Fruit fly (Drosophila melanogaster): ENCODE data around the gene Sfxn1-3.

Sfxn1-3 gene

DNA sequence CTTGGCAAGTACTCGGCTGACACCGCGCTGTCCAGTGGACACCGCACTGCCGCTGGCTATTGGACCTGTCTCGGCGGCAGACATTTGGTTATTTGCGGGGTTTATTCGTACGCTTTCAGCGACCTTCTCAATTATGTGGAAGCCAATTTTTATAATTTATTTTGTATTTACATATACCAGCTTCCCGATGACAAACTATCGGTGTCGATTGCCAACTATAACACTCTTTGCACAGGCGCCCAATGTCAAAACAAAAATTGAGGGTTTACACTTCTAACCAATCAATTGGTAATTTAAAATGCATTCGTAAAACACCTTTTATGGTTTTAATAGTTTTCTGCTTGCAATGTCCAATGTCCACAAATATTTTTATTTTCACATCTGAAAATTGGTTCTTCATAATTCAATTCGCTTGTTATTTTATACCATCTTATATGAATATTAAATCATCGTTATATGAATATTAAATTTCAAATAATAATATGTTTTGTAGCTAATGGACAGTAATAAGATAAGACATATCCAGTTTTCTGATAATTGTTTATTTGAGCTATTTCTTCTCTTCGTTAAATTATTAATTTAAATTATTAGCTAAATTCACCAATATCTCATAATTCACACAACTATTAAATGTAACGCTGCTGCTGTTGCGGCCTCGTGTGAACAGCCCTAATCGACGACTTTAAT is 21.6 kb downstream of the Sfxn1-3 start (continued):
- TF ChIP-seq CG2678 (tag; optimal IDR thresholded peaks at IDR 0.05): peak; percentile 21
- TF ChIP-seq peb (GFP tag; IDR thresholded peaks at IDR 0.05): no peak
- TF ChIP-seq cas (GFP tag; IDR thresholded peaks at IDR 0.05): no peak
- TF ChIP-seq CG18599 (GFP tag; optimal IDR thresholded peaks at IDR 0.05): no peak
- TF ChIP-seq hth (optimal IDR thresholded peaks at IDR 0.05): no peak
- peak; percentile 18 for TF ChIP-seq ind (GFP tag; optimal IDR thresholded peaks at IDR 0.05)
- TF ChIP-seq CG33557 (GFP tag; optimal IDR thresholded peaks at IDR 0.05): no peak
- TF ChIP-seq zfh1 (GFP tag; IDR thresholded peaks at IDR 0.05): no peak
- no peak for TF ChIP-seq Ravus (GFP tag; IDR thresholded peaks at IDR 0.05)
- no peak for TF ChIP-seq nom (GFP tag; optimal IDR thresholded peaks at IDR 0.05)
- TF ChIP-seq CG34224 (GFP tag; IDR thresholded peaks at IDR 0.05; ENCODE audit: partially characterized antibody): peak; percentile 10; the same call in 1 of the 3 replicates

DNA sequence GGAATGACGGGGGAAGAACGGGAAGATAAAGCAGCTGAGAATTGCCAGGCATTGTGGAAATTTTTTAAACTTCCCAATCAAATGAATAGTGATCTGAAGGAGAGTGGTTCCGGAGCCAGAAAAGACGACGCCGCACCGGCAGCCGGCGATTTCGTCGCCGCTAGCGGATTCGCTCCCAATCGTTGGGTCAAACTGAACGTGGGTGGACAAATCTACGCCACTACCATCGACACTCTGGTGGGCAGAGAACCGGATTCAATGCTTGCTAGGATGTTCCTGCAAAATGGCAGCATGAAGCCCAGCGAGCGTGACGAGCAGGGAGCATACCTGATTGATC is 22.1 kb downstream of the Sfxn1-3 start, which contains the start of gene CG14647:
CG14647 (plus strand) TSS at position 14 of the 337 bp plus-strand sequence.
- TF ChIP-seq pum (GFP tag; optimal IDR thresholded peaks at IDR 0.05) (no peak), ara (GFP tag; IDR thresholded peaks at IDR 0.05) (no peak), Dref (GFP tag; IDR thresholded peaks at IDR 0.05) (peak; percentile 35), CG9609 (GFP tag; optimal IDR thresholded peaks at IDR 0.05) (no peak), CG9797 (GFP tag; optimal IDR thresholded peaks at IDR 0.05) (no peak), Lhr (GFP tag; optimal IDR thresholded peaks at IDR 0.05) (no peak), CG30403 (GFP tag; optimal IDR thresholded peaks at IDR 0.05) (no peak), CG1233 (GFP tag; optimal IDR thresholded peaks at IDR 0.05) (no peak), CG17361 (GFP tag; IDR thresholded peaks at IDR 0.05) (no peak), Spps (tag; optimal IDR thresholded peaks at IDR 0.05) (no peak), CG5180 (GFP tag; optimal IDR thresholded peaks at IDR 0.05) (no peak), wdn (GFP tag; IDR thresholded peaks at IDR 0.05) (no peak), crp (GFP tag; optimal IDR thresholded peaks at IDR 0.05) (peak in 1 of 2 experiments; percentile 24), trh (GFP tag; optimal IDR thresholded peaks at IDR 0.05) (no peak), gsb (GFP tag; IDR thresholded peaks at IDR 0.05) (no peak), CG3281 (GFP tag; optimal IDR thresholded peaks at IDR 0.05) (no peak), CG17802 (tag; optimal IDR thresholded peaks at IDR 0.05) (no peak), D19B (GFP tag; optimal IDR thresholded peaks at IDR 0.05) (no peak), CG7928 (GFP tag; optimal IDR thresholded peaks at IDR 0.05) (no peak), gro (GFP tag; optimal IDR thresholded peaks at IDR 0.05) (no peak), Med (GFP tag) (peak; percentile 61), nom (GFP tag; optimal IDR thresholded peaks at IDR 0.05) (no peak), Hr78 (GFP tag; optimal IDR thresholded peaks at IDR 0.05) (no peak), Camta (GFP tag; optimal IDR thresholded peaks at IDR 0.05) (no peak), Sry-β (GFP tag; optimal IDR thresholded peaks at IDR 0.05) (no peak), peb (GFP tag; IDR thresholded peaks at IDR 0.05) (no peak), CG17359 (tag; optimal IDR thresholded peaks at IDR 0.05) (no peak), slou (GFP tag; optimal IDR thresholded peaks at IDR 0.05) (no peak), CG15514 (GFP tag; optimal IDR thresholded peaks at IDR 0.05) (peak; percentile 76), CG8359 (GFP tag; optimal IDR thresholded peaks at IDR 0.05; ENCODE audit: borderline replicate concordance) (no peak), lbe (GFP tag; optimal IDR thresholded peaks at IDR 0.05) (no peak), NfI (GFP tag; optimal IDR thresholded peaks at IDR 0.05) (no peak), run (tag; optimal IDR thresholded peaks at IDR 0.05) (no peak), HLH54F (GFP tag; optimal IDR thresholded peaks at IDR 0.05) (no peak), ftz-f1 (GFP tag; optimal IDR thresholded peaks at IDR 0.05) (no peak), tup (GFP tag; optimal IDR thresholded peaks at IDR 0.05) (no peak), CG14667 (GFP tag; IDR thresholded peaks at IDR 0.05) (no peak), Meics (GFP tag; optimal IDR thresholded peaks at IDR 0.05) (no peak), CG11504 (tag; optimal IDR thresholded peaks at IDR 0.05) (no peak), schlank (tag; optimal IDR thresholded peaks at IDR 0.05) (no peak)
